Worm (Caenorhabditis elegans): Measurements from ENCODE around the gene sma-4.

sma-4 gene

ce11 chrIII:5785273-5785929 lies 30.6 kb upstream of the sma-4 start, which contains the start of gene Y37B11A.3 (continued):
- TF ChIP-seq mxl-2 (GFP tag; conservative IDR thresholded peaks at IDR 0.05): no peak
- TF ChIP-seq lin-38 (GFP tag; IDR thresholded peaks at IDR 0.05): no peak
- TF ChIP-seq fos-1 (tag; optimal IDR thresholded peaks at IDR 0.05): no peak
- peak; percentile 84 for TF ChIP-seq mes-2 (tag; optimal IDR thresholded peaks at IDR 0.05; ENCODE audit: poor library complexity, severe bottlenecking)
- TF ChIP-seq zfp-2 (tag; optimal IDR thresholded peaks at IDR 0.05): no peak
- no peak for TF ChIP-seq ces-1 (GFP tag; optimal IDR thresholded peaks at IDR 0.05)
- no peak for TF ChIP-seq madf-9 (GFP tag; conservative IDR thresholded peaks at IDR 0.05)
- TF ChIP-seq lir-3 (tag; optimal IDR thresholded peaks at IDR 0.05): no peak
- no peak for TF ChIP-seq nhr-111 (GFP tag; optimal IDR thresholded peaks at IDR 0.05)
- TF ChIP-seq ceh-20 (GFP tag; IDR thresholded peaks at IDR 0.05): peak; percentile 68; the same call in 1 of the 2 replicates
- TF ChIP-seq nhr-11 (tag; optimal IDR thresholded peaks at IDR 0.05): peak; percentile 18
- TF ChIP-seq ceh-28 (tag; optimal IDR thresholded peaks at IDR 0.05): no peak
- no peak; the same call in 1 of the 2 replicates for TF ChIP-seq Y48G9A.11 (GFP tag; IDR thresholded peaks at IDR 0.05)
- TF ChIP-seq hmg-1.1 (GFP tag; IDR thresholded peaks at IDR 0.05): peak; percentile 83
- peak; percentile 42 for TF ChIP-seq spr-1 (tag; optimal IDR thresholded peaks at IDR 0.05)
- no peak for TF ChIP-seq nhr-76 (tag; optimal IDR thresholded peaks at IDR 0.05)
- no peak for TF ChIP-seq unc-39 (tag; optimal IDR thresholded peaks at IDR 0.05)
- TF ChIP-seq nhr-28 (tag; optimal IDR thresholded peaks at IDR 0.05): peak; percentile 15
- no peak for TF ChIP-seq unc-62 (GFP tag; optimal IDR thresholded peaks at IDR 0.05 in 1 of 2)
- no peak for TF ChIP-seq unc-62 (tag; optimal IDR thresholded peaks at IDR 0.05)
- no peak for TF ChIP-seq madf-5 (GFP tag; IDR thresholded peaks at IDR 0.05)
- TF ChIP-seq hif-1 (tag; optimal IDR thresholded peaks at IDR 0.05): peak in 1 of 2 experiments; percentile 45
- TF ChIP-seq ZK546.5 (tag; optimal IDR thresholded peaks at IDR 0.05): no peak
- TF ChIP-seq nhr-77 (tag; optimal IDR thresholded peaks at IDR 0.05): peak; percentile 39
- peak in 1 of 2 experiments; percentile 78 for TF ChIP-seq lsy-2 (tag; optimal IDR thresholded peaks at IDR 0.05)
- no peak for TF ChIP-seq snpc-4 (tag; optimal IDR thresholded peaks at IDR 0.05)
- TF ChIP-seq nhr-237 (tag; optimal IDR thresholded peaks at IDR 0.05): no peak
- peak; percentile 67 for TF ChIP-seq nhr-102 (tag; optimal IDR thresholded peaks at IDR 0.05)
- peak; percentile 58 for TF ChIP-seq mxl-3 (GFP tag; optimal IDR thresholded peaks at IDR 0.05)
- TF ChIP-seq F10B5.3 (tag; optimal IDR thresholded peaks at IDR 0.05): no peak
- peak; percentile 19; the same call in 1 of the 2 replicates for TF ChIP-seq vab-7 (GFP tag; IDR thresholded peaks at IDR 0.05)
- TF ChIP-seq dmd-6 (GFP tag; IDR thresholded peaks at IDR 0.05): peak; percentile 72
- peak; percentile 7 for TF ChIP-seq hlh-30 (tag; optimal IDR thresholded peaks at IDR 0.05; ENCODE audit: insufficient read depth)
- no peak for TF ChIP-seq nhr-10 (tag; optimal IDR thresholded peaks at IDR 0.05)
- no peak for TF ChIP-seq daf-19 (GFP tag; conservative IDR thresholded peaks at IDR 0.05)
- TF ChIP-seq T20F7.1 (GFP tag; optimal IDR thresholded peaks at IDR 0.05): no peak
- TF ChIP-seq dve-1 (tag; optimal IDR thresholded peaks at IDR 0.05; ENCODE audit: insufficient read depth): peak; percentile 73
- no peak for TF ChIP-seq lin-1 (GFP tag; IDR thresholded peaks at IDR 0.05)
- TF ChIP-seq unc-130 (GFP tag; optimal IDR thresholded peaks at IDR 0.05): no peak
- peak; percentile 51; the same call in 1 of the 2 replicates for TF ChIP-seq ctbp-1 (GFP tag; IDR thresholded peaks at IDR 0.05)

ce11 chrIII:5790550-5790949 lies 25.5 kb upstream of the sma-4 start, which contains the start of gene rev-3:
Gene rev-3 (minus strand): TSS chrIII:5790650.
- TF ChIP-seq php-3 (GFP tag; IDR thresholded peaks at IDR 0.05) (no peak), zip-2 (tag; optimal IDR thresholded peaks at IDR 0.05) (no peak), lin-13 (GFP tag; optimal IDR thresholded peaks at IDR 0.05) (no peak), lir-3 (tag; optimal IDR thresholded peaks at IDR 0.05) (no peak), nhr-6 (tag; optimal IDR thresholded peaks at IDR 0.05) (no peak), mxl-3 (GFP tag; optimal IDR thresholded peaks at IDR 0.05) (no peak), Y5F2A.4 (GFP tag; optimal IDR thresholded peaks at IDR 0.05) (no peak)
